Fruit fly (Drosophila melanogaster) Kc167 (cell line): ENCODE measurements around the gene GluRIIB.

ENCODE experiments used
- Myc ChIP-seq: fragments of >200 bp; optimal IDR thresholded peaks from 2 replicates; lab custom pipeline; 2017; ENCODE audit warnings: missing external identifiers
- Sin3A ChIP-seq: fragments of >200 bp; optimal IDR thresholded peaks from 2 replicates; lab custom pipeline; 2018; ENCODE audit warnings: missing external identifiers
- h ChIP-seq: fragments of >200 bp; optimal IDR thresholded peaks from 3 replicates; lab custom pipeline; 2018; ENCODE audit warnings: missing external identifiers
- insv ChIP-seq: fragments of >200 bp; optimal IDR thresholded peaks from 3 replicates; lab custom pipeline; 2018; ENCODE audit warnings: missing external identifiers
- psq ChIP-seq: fragments of >200 bp; optimal IDR thresholded peaks from 2 replicates; lab custom pipeline; 2017; ENCODE audit warnings: missing external identifiers
- ttk ChIP-seq: sonication (Bioruptor generic); optimal IDR thresholded peaks from 2 replicates; lab custom pipeline; 2017; ENCODE audit warnings: missing external identifiers

GluRIIB gene

DNA sequence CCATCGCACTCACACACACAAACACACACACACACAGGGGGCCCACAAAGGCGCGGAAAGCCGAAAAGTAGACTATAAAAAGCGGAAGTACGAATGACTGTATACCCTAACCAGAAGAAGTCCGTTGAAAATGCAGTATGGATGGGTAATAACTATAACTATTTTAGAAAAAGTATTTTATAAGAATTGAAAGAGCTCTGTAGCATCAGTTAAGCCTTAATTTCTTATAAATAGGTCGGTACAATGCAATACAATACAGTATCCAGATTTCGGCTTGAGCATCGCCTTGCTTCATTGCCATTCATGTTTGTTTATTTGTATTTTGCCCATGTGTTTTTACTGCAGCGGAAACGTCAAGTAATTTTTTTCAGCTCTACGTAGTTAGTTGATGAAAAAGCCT is 10.4 kb downstream of the GluRIIB start:
- TF ChIP-seq Sin3A (no peak), insv (lab: Kevin White, UChicago) (no peak), ttk (no peak), psq (lab: Kevin White, UChicago) (no peak), Myc (lab: Kevin White, UChicago) (no peak)

dm6 chr2L:5581016-5581415 is 21.9 kb downstream of the GluRIIB start, which contains the start of gene CG14011:
CG14011 (minus strand) TSS chr2L:5581116.
- no peak for TF ChIP-seq psq (lab: Kevin White, UChicago)
- no peak for TF ChIP-seq h (lab: Kevin White, UChicago)
- TF ChIP-seq ttk: no peak
- TF ChIP-seq insv (lab: Kevin White, UChicago): no peak
- no peak for TF ChIP-seq Myc (lab: Kevin White, UChicago)
- no peak for TF ChIP-seq Sin3A

DNA sequence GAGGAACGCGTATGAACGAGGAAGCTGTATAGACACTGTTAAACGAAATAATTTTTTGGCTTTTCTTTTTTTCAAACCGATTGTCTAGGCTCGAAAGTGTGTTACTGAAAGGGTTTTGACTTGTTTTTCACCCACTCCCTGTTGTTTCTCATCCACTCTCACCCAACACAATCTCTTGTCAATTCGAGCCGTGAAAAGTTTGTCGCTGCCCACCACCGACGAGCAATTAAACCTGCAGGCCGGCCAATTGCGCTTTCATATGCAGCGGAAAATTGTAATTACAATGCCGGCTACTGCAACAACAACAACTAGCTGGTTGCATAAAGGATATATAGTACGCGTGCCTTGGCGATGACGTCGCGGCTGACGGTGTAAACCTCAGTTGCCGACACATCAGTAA is 29.2 kb downstream of the GluRIIB start, which contains the start of gene CG7251:
Gene CG7251, minus strand, starts transcription at position 101 of the 400 bp plus-strand sequence.
- TF ChIP-seq psq (lab: Kevin White, UChicago): no peak
- no peak for TF ChIP-seq Myc (lab: Kevin White, UChicago)
- no peak for TF ChIP-seq h (lab: Kevin White, UChicago)
- TF ChIP-seq ttk: no peak

- TF ChIP-seq Sin3A (no peak), psq (lab: Kevin White, UChicago) (no peak), Myc (lab: Kevin White, UChicago) (no peak), insv (lab: Kevin White, UChicago) (no peak), h (lab: Kevin White, UChicago) (no peak)
These were observed 34.7 kb downstream of the GluRIIB start for dm6 chr2L:5593839-5594238.

DNA sequence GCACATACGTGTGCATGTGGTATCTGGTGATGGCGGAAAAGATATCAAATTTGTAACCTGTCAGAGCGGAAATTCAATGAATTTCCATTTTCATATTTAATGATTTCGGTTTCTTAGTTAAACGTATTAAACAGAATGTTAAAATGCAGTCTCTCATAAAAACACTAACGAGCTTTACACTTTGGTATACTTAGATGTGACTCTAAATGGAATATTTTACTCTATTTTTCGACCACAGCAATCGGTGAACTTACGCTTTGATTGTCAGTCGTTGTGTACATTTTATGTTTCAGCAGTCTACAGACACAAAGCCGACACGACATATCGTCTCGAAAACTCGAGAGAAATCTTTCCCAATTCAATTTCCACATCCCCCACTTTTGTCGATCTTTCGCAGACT is 37.4 kb downstream of the GluRIIB start, which contains the start of gene CG18266:
Gene CG18266, plus strand, starts transcription at position 301 of the 400 bp plus-strand sequence.
- TF ChIP-seq insv (lab: Kevin White, UChicago) (no peak), psq (lab: Kevin White, UChicago) (no peak), ttk (no peak), Sin3A (no peak), h (lab: Kevin White, UChicago) (no peak), Myc (lab: Kevin White, UChicago) (no peak)

dm6 chr2L:5610108-5610507 is 51.0 kb downstream of the GluRIIB start:
- TF ChIP-seq psq (lab: Kevin White, UChicago) (no peak), Sin3A (no peak), insv (lab: Kevin White, UChicago) (no peak), h (lab: Kevin White, UChicago) (no peak), ttk (no peak), Myc (lab: Kevin White, UChicago) (no peak)

dm6 chr2L:5610629-5611028 is 51.5 kb downstream of the GluRIIB start:
- no peak for TF ChIP-seq ttk
- TF ChIP-seq Sin3A: no peak
- no peak for TF ChIP-seq Myc (lab: Kevin White, UChicago)
- TF ChIP-seq insv (lab: Kevin White, UChicago): no peak
- no peak for TF ChIP-seq psq (lab: Kevin White, UChicago)
- TF ChIP-seq h (lab: Kevin White, UChicago): no peak
